Worm (Caenorhabditis elegans): ENCODE data around the gene spp-29.

Gene spp-29

DNA sequence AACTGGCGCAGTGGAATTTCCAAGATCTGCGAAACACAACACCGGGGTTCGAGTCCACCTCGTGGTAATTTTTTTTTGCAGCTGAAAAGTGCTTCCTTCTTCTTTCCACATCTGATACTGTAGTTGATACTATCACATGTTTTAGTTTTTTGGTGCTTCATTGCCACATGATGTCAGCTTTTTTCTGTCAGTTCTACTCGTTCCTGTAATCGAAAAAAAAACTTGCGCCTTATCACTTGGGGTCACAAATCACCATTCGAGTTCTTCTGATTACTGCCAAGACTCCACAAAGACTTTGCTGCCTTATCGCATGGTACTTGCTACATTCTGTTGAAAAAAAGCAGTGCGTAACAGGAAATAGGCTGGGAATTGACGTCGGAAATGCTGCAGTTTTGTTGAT is 25.1 kb upstream of the spp-29 start (continued):
- TF ChIP-seq lin-13 (GFP tag; optimal IDR thresholded peaks at IDR 0.05) (no peak), ceh-82 (tag; optimal IDR thresholded peaks at IDR 0.05) (no peak), mdt-29 (GFP tag; IDR thresholded peaks at IDR 0.05) (peak; percentile 67), egl-43 (GFP tag; IDR thresholded peaks at IDR 0.05) (no peak), nhr-41 (GFP tag; IDR thresholded peaks at IDR 0.05) (no peak), hif-1 (tag; optimal IDR thresholded peaks at IDR 0.05) (no peak)

DNA sequence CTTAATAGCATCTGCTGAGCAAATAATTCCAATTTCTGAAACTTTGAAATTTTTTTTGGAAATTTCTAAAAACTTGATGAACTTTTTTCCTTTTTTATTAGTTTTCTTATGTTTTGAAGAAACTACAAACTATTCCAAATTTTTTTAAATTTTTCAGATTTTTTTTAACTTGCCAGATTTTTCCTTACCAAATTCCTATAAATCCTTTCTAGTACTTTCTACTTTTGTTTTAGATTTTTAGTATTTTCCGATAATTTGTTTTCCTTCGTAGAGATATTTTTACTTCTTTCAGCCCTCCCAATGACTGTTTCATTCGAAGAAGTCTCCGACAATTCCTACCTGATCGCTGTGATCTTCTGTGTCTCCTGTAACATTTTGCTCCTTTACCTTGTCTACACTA is 22.0 kb upstream of the spp-29 start, which contains the start of gene str-77:
TSS of gene str-77 (plus strand) at position 301 of the 400 bp plus-strand sequence.
- TF ChIP-seq egl-43 (GFP tag; IDR thresholded peaks at IDR 0.05) (no peak), lin-38 (GFP tag; IDR thresholded peaks at IDR 0.05) (no peak), nhr-77 (tag; optimal IDR thresholded peaks at IDR 0.05) (no peak), nhr-6 (tag; optimal IDR thresholded peaks at IDR 0.05) (no peak), nhr-76 (tag; optimal IDR thresholded peaks at IDR 0.05) (no peak), D1046.2 (GFP tag; IDR thresholded peaks at IDR 0.05) (no peak), F37D6.2 (tag; optimal IDR thresholded peaks at IDR 0.05) (no peak), lin-29 (GFP tag; IDR thresholded peaks at IDR 0.05) (no peak)

DNA sequence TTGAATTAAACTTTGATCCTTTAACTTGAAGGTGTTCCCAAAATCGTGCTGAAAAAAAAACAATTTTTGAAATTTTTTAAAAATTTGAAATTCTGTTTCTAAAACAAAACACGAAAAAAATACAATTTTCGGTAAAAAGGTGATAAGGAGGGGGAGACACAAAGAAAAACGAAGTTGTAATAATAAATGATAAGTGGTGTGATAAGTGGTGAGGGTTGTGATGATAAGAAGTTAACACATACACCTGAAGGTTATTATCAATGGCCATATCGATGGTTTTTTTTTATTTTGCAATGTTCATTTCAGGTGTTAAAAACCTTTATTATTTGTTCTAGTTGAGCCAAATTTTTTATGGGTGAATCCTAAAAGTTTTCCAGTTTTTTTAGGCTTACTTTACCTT is 17.7 kb upstream of the spp-29 start, which contains the start of gene twk-33:
TSS of gene twk-33 (minus strand) at position 48 of the 400 bp plus-strand sequence.
- TF ChIP-seq pqm-1 (tag; optimal IDR thresholded peaks at IDR 0.05) (peak; percentile 99), nhr-41 (GFP tag; IDR thresholded peaks at IDR 0.05) (no peak), nhr-28 (tag; optimal IDR thresholded peaks at IDR 0.05) (peak; percentile 91), nhr-111 (GFP tag; optimal IDR thresholded peaks at IDR 0.05) (no peak), cey-2 (tag; optimal IDR thresholded peaks at IDR 0.05; ENCODE audit: borderline replicate concordance, insufficient read depth) (peak; percentile 14), lin-1 (GFP tag; IDR thresholded peaks at IDR 0.05) (peak; percentile 33; the same call in 1 of the 2 replicates), F37D6.2 (tag; optimal IDR thresholded peaks at IDR 0.05) (no peak), hlh-11 (tag; optimal IDR thresholded peaks at IDR 0.05) (peak; percentile 62), nhr-77 (tag; optimal IDR thresholded peaks at IDR 0.05) (peak; percentile 44), mes-2 (tag; optimal IDR thresholded peaks at IDR 0.05; ENCODE audit: poor library complexity, severe bottlenecking) (no peak), tra-1 (GFP tag; IDR thresholded peaks at IDR 0.05) (peak; percentile 68; the same call in 1 of the 2 replicates), daf-16 (GFP tag; optimal IDR thresholded peaks at IDR 0.05) (no peak), daf-16 (tag; optimal IDR thresholded peaks at IDR 0.05) (peak; percentile 63), unc-62 (GFP tag; optimal IDR thresholded peaks at IDR 0.05 in 1 of 2) (no peak), unc-62 (tag; optimal IDR thresholded peaks at IDR 0.05) (no peak), dmd-6 (GFP tag; IDR thresholded peaks at IDR 0.05) (peak; percentile 83), php-3 (GFP tag; IDR thresholded peaks at IDR 0.05) (peak; percentile 61; the same call in 1 of the 2 replicates), ama-1 (optimal IDR thresholded peaks at IDR 0.05) (no peak)

DNA sequence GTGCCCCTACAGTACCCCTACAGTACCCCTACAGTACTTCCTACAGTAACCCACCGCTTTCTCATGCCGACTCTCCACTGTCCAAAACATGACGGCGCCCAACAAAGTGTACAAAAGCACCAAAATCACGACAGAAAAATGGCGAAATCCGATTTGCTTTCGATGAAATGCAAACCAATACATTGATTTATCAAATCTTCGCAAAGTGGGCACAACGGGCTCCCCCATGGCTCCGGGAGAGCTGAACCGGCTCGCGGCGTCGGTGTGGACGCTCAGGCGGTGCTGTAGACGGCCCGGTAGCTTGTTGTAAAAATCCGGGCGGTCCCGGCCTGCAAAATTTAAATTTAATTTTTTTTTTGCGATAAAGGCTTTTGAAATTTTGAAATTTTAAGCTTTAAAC is 15.7 kb upstream of the spp-29 start:
- no peak for TF ChIP-seq saeg-2 (GFP tag; IDR thresholded peaks at IDR 0.05)
- TF ChIP-seq aha-1 (tag) = peak; percentile 58
- peak; percentile 60 for TF ChIP-seq set-16 (GFP tag; IDR thresholded peaks at IDR 0.05)

DNA sequence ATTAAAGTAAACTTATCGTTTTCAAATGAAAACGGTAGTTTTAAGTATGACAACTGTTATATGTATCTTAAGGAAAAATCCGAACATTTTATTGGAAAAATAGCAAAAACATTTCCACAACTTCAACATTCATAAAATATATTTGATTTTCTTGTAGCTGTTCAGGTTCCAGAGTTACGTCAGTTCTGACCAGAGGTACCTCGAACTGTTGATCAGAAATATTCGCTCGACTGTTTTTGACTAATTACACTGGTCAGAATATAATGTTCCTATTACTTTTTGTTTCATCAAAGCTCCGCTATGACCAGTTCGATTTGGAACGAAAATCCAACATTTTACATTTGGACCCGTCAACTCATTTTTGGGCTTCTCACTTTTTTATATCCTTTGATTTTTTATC is 10.4 kb upstream of the spp-29 start, which contains the start of gene srh-31:
TSS of gene srh-31 (plus strand) at position 301 of the 400 bp plus-strand sequence.
- TF ChIP-seq tag-97 (GFP tag; IDR thresholded peaks at IDR 0.05) (no peak), unc-39 (tag; optimal IDR thresholded peaks at IDR 0.05) (no peak)

Data from whole organism, L4 larva.